Worm (Caenorhabditis elegans): ENCODE measurements around the gene puf-3.

DNA sequence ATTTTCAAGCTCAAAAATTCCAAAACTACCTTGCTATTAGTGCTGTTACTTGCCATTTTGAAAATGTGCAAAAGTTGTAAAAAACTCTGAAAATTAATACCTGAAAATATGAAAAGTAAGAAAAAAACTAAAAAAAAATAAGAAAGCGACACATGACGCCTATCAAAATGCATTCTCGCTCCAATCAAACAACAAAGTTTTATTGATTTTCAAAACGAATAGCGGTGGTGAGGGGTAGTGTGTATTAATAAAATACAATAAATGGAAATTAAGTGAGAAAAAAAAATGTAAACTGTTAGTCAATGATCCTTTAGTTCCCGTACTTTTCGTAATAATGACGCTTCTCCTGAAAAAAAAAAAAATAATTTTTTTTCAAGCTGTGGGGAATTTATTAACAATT is 9.8 kb upstream of the puf-3 start, which contains the start of gene dcap-2:
- TF ChIP-seq nhr-12 (tag; optimal IDR thresholded peaks at IDR 0.05) (no peak), nhr-28 (tag; optimal IDR thresholded peaks at IDR 0.05) (no peak), unc-39 (tag; optimal IDR thresholded peaks at IDR 0.05) (no peak), ztf-11 (tag; optimal IDR thresholded peaks at IDR 0.05) (no peak), mep-1 (tag; optimal IDR thresholded peaks at IDR 0.05) (no peak), blmp-1 (tag; optimal IDR thresholded peaks at IDR 0.05) (no peak), unc-62 (GFP tag; optimal IDR thresholded peaks at IDR 0.05) (no peak), mab-5 (tag; optimal IDR thresholded peaks at IDR 0.05) (no peak)

Data from whole organism, mixed stage, embryonic.